Worm (Caenorhabditis elegans): ENCODE results near the gene polq-1.

Gene polq-1

ce11 chrIII:5838159-5839046 is 35.4 kb upstream of the polq-1 start (continued):
- no peak for TF ChIP-seq isw-1 (GFP tag; IDR thresholded peaks at IDR 0.05)
- peak; percentile 70 for TF ChIP-seq ama-1 (optimal IDR thresholded peaks at IDR 0.05)
- TF ChIP-seq lin-15B (tag; optimal IDR thresholded peaks at IDR 0.05): no peak
- TF ChIP-seq elt-3 (tag; optimal IDR thresholded peaks at IDR 0.05): peak in 5 of 6 experiments; percentile 14 to 76 (median 54)
- peak in 1 of 2 experiments; percentile 46 for TF ChIP-seq lsy-2 (tag; optimal IDR thresholded peaks at IDR 0.05)
- no peak for TF ChIP-seq nhr-76 (tag; optimal IDR thresholded peaks at IDR 0.05)
- peak; percentile 62 for TF ChIP-seq nhr-90 (tag; optimal IDR thresholded peaks at IDR 0.05; ENCODE audit: poor library complexity)
- no peak for TF ChIP-seq Y116A8C.19 (tag; optimal IDR thresholded peaks at IDR 0.05; ENCODE audit: borderline replicate concordance)
- TF ChIP-seq unc-98 (GFP tag; IDR thresholded peaks at IDR 0.05): no peak
- no peak for TF ChIP-seq ceh-88 (GFP tag; IDR thresholded peaks at IDR 0.05)
- no peak for TF ChIP-seq unc-62 (GFP tag; optimal IDR thresholded peaks at IDR 0.05)
- no peak for TF ChIP-seq sox-4 (tag; optimal IDR thresholded peaks at IDR 0.05)
- peak in 1 of 2 experiments; percentile 61 for TF ChIP-seq lin-35 (GFP tag; optimal IDR thresholded peaks at IDR 0.05)
- peak; percentile 74 for TF ChIP-seq elt-2 (tag; optimal IDR thresholded peaks at IDR 0.05)
- TF ChIP-seq nhr-77 (tag; optimal IDR thresholded peaks at IDR 0.05): peak; percentile 66
- no peak for TF ChIP-seq lin-39 (tag; optimal IDR thresholded peaks at IDR 0.05)
- no peak for TF ChIP-seq xbp-1 (tag; optimal IDR thresholded peaks at IDR 0.05)
- peak; percentile 52 for TF ChIP-seq C16A3.4 (tag; optimal IDR thresholded peaks at IDR 0.05)
- no peak for TF ChIP-seq aly-2 (tag; optimal IDR thresholded peaks at IDR 0.05)
- TF ChIP-seq snpc-4 (tag; optimal IDR thresholded peaks at IDR 0.05): no peak
- TF ChIP-seq skn-1 (tag; optimal IDR thresholded peaks at IDR 0.05): no peak
- peak; percentile 79 for TF ChIP-seq nhr-85 (tag)
- TF ChIP-seq dsc-1 (tag; optimal IDR thresholded peaks at IDR 0.05): no peak
- TF ChIP-seq nhr-12 (tag; optimal IDR thresholded peaks at IDR 0.05): no peak
- TF ChIP-seq zip-4 (GFP tag; optimal IDR thresholded peaks at IDR 0.05): no peak
- TF ChIP-seq nhr-237 (tag; optimal IDR thresholded peaks at IDR 0.05): no peak
- TF ChIP-seq fkh-8 (tag; optimal IDR thresholded peaks at IDR 0.05): no peak
- TF ChIP-seq unc-30 (tag; optimal IDR thresholded peaks at IDR 0.05): no peak
- TF ChIP-seq rnt-1 (tag; optimal IDR thresholded peaks at IDR 0.05): no peak
- no peak for TF ChIP-seq efl-3 (GFP tag; optimal IDR thresholded peaks at IDR 0.05)
- peak; percentile 51 for TF ChIP-seq unc-130 (tag; optimal IDR thresholded peaks at IDR 0.05)
- TF ChIP-seq grh-1 (GFP tag; IDR thresholded peaks at IDR 0.05): no peak
- peak; percentile 18 for TF ChIP-seq nhr-47 (tag; optimal IDR thresholded peaks at IDR 0.05)
- no peak for TF ChIP-seq fkh-4 (tag; optimal IDR thresholded peaks at IDR 0.05; ENCODE audit: borderline replicate concordance)

ce11 chrIII:5836816-5837215 is 33.9 kb upstream of the polq-1 start, which contains the start of gene W04D12.1:
W04D12.1 (plus strand) TSS chrIII:5836926.
- TF ChIP-seq mep-1 (tag; optimal IDR thresholded peaks at IDR 0.05) (peak; percentile 56), ceh-63 (GFP tag; optimal IDR thresholded peaks at IDR 0.05) (no peak), lin-35 (GFP tag; optimal IDR thresholded peaks at IDR 0.05) (peak in 1 of 2 experiments; percentile 35), swsn-7 (tag; optimal IDR thresholded peaks at IDR 0.05) (no peak), dpl-1 (GFP tag; optimal IDR thresholded peaks at IDR 0.05) (no peak), snu-23 (GFP tag; optimal IDR thresholded peaks at IDR 0.05) (peak; percentile 20), unc-130 (tag; optimal IDR thresholded peaks at IDR 0.05) (peak; percentile 6), lin-14 (GFP tag; optimal IDR thresholded peaks at IDR 0.05) (peak; percentile 21), nhr-71 (tag; optimal IDR thresholded peaks at IDR 0.05) (peak; percentile 12), nhr-85 (tag) (peak; percentile 72), ceh-90 (tag; optimal IDR thresholded peaks at IDR 0.05) (no peak), nhr-237 (tag; optimal IDR thresholded peaks at IDR 0.05) (no peak), fkh-10 (GFP tag; optimal IDR thresholded peaks at IDR 0.05) (no peak), ces-1 (GFP tag; optimal IDR thresholded peaks at IDR 0.05) (no peak), nhr-20 (tag; optimal IDR thresholded peaks at IDR 0.05) (peak; percentile 33), blmp-1 (tag; optimal IDR thresholded peaks at IDR 0.05) (peak; percentile 94), pqm-1 (tag; optimal IDR thresholded peaks at IDR 0.05) (no peak), skn-1 (tag; optimal IDR thresholded peaks at IDR 0.05) (peak; percentile 29), rnt-1 (tag; optimal IDR thresholded peaks at IDR 0.05) (peak; percentile 15), nhr-28 (tag; optimal IDR thresholded peaks at IDR 0.05) (no peak), grh-1 (GFP tag; IDR thresholded peaks at IDR 0.05) (no peak), sup-37 (GFP tag; optimal IDR thresholded peaks at IDR 0.05) (no peak), F16B12.6 (tag; optimal IDR thresholded peaks at IDR 0.05) (no peak), ama-1 (optimal IDR thresholded peaks at IDR 0.05) (no peak), lsy-2 (tag; optimal IDR thresholded peaks at IDR 0.05) (peak in 1 of 2 experiments; percentile 24), efl-1 (optimal IDR thresholded peaks at IDR 0.05) (peak in 1 of 2 experiments; percentile 11), efl-1 (GFP tag; optimal IDR thresholded peaks at IDR 0.05 in 1 of 2) (no peak)
